Fruit fly (Drosophila melanogaster): ENCODE measurements around the gene Mrp4.

Mrp4 gene

dm6 chr3R:11581340-11582252 lies 12.5 kb downstream of the Mrp4 start, which contains the start of gene wkd:
wkd (plus strand) TSS chr3R:11581576.
- TF ChIP-seq bab1 (GFP tag; optimal IDR thresholded peaks at IDR 0.05) (peak; percentile 55), Crg-1 (GFP tag; optimal IDR thresholded peaks at IDR 0.05) (no peak), CG14711 (tag; optimal IDR thresholded peaks at IDR 0.05) (no peak), toe (GFP tag; optimal IDR thresholded peaks at IDR 0.05) (no peak), Hr96 (GFP tag; optimal IDR thresholded peaks at IDR 0.05) (no peak), pad (GFP tag; optimal IDR thresholded peaks at IDR 0.05) (peak; percentile 60), ovo (GFP tag; optimal IDR thresholded peaks at IDR 0.05) (peak; percentile 10), CG11617 (GFP tag; optimal IDR thresholded peaks at IDR 0.05) (peak; percentile 7), CG1620 (GFP tag; optimal IDR thresholded peaks at IDR 0.05) (peak; percentile 50), cic (GFP tag; optimal IDR thresholded peaks at IDR 0.05) (peak; percentile 31), kay (GFP tag; ENCODE audit: borderline replicate concordance) (no peak), CG5204 (GFP tag; optimal IDR thresholded peaks at IDR 0.05) (no peak), CG7101 (tag; optimal IDR thresholded peaks at IDR 0.05) (no peak), CG33017 (tag; optimal IDR thresholded peaks at IDR 0.05) (no peak), CG12768 (GFP tag; optimal IDR thresholded peaks at IDR 0.05) (no peak), Mnt (GFP tag; optimal IDR thresholded peaks at IDR 0.05) (peak; percentile 7), tj (GFP tag; optimal IDR thresholded peaks at IDR 0.05) (no peak), cnc (optimal IDR thresholded peaks at IDR 0.05) (no peak), Clk (GFP tag; optimal IDR thresholded peaks at IDR 0.05) (no peak)

dm6 chr3R:11582253-11582589 lies 13.2 kb downstream of the Mrp4 start:
- TF ChIP-seq kay (GFP tag; ENCODE audit: borderline replicate concordance) (no peak), CG1620 (GFP tag; optimal IDR thresholded peaks at IDR 0.05) (peak; percentile 6), CG7045 (GFP tag; optimal IDR thresholded peaks at IDR 0.05) (peak; percentile 70), Clk (GFP tag; optimal IDR thresholded peaks at IDR 0.05) (peak; percentile 28), Hr96 (GFP tag; optimal IDR thresholded peaks at IDR 0.05) (peak; percentile 36), CG12768 (GFP tag; optimal IDR thresholded peaks at IDR 0.05) (peak; percentile 73), CG14711 (tag; optimal IDR thresholded peaks at IDR 0.05) (peak; percentile 76), ovo (GFP tag; optimal IDR thresholded peaks at IDR 0.05) (no peak), CG11617 (GFP tag; optimal IDR thresholded peaks at IDR 0.05) (peak; percentile 59), toe (GFP tag; optimal IDR thresholded peaks at IDR 0.05) (no peak), cic (GFP tag; optimal IDR thresholded peaks at IDR 0.05) (no peak), tj (GFP tag; optimal IDR thresholded peaks at IDR 0.05) (peak; percentile 34), Crg-1 (GFP tag; optimal IDR thresholded peaks at IDR 0.05) (peak; percentile 23), cnc (optimal IDR thresholded peaks at IDR 0.05) (no peak), Mnt (GFP tag; optimal IDR thresholded peaks at IDR 0.05) (peak; percentile 23), CG7101 (tag; optimal IDR thresholded peaks at IDR 0.05) (peak; percentile 75), bab1 (GFP tag; optimal IDR thresholded peaks at IDR 0.05) (peak; percentile 83), CG5204 (GFP tag; optimal IDR thresholded peaks at IDR 0.05) (no peak), CG33017 (tag; optimal IDR thresholded peaks at IDR 0.05) (peak; percentile 74), pad (GFP tag; optimal IDR thresholded peaks at IDR 0.05) (no peak)

- TF ChIP-seq tj (GFP tag; optimal IDR thresholded peaks at IDR 0.05) (no peak), cic (GFP tag; optimal IDR thresholded peaks at IDR 0.05) (peak; percentile 14), CG1620 (GFP tag; optimal IDR thresholded peaks at IDR 0.05) (no peak), kay (GFP tag; ENCODE audit: borderline replicate concordance) (no peak), pad (GFP tag; optimal IDR thresholded peaks at IDR 0.05) (no peak), CG12768 (GFP tag; optimal IDR thresholded peaks at IDR 0.05) (no peak), bab1 (GFP tag; optimal IDR thresholded peaks at IDR 0.05) (peak; percentile 37), Crg-1 (GFP tag; optimal IDR thresholded peaks at IDR 0.05) (no peak)
Measured at dm6 chr3R:11589764-11590358, 20.8 kb downstream of the Mrp4 start, which contains the start of gene CG6791. CG6791 (minus strand) TSS chr3R:11590146.

- TF ChIP-seq pad (GFP tag; optimal IDR thresholded peaks at IDR 0.05), result no peak
- TF ChIP-seq tj (GFP tag; optimal IDR thresholded peaks at IDR 0.05), result no peak
- no peak for TF ChIP-seq kay (GFP tag; ENCODE audit: borderline replicate concordance)
- no peak for TF ChIP-seq CG7045 (GFP tag; optimal IDR thresholded peaks at IDR 0.05)
- TF ChIP-seq CG1620 (GFP tag; optimal IDR thresholded peaks at IDR 0.05), result no peak
- no peak for TF ChIP-seq bab1 (GFP tag; optimal IDR thresholded peaks at IDR 0.05)
- no peak for TF ChIP-seq CG7101 (tag; optimal IDR thresholded peaks at IDR 0.05)
- TF ChIP-seq CG33017 (tag; optimal IDR thresholded peaks at IDR 0.05), result no peak
- no peak for TF ChIP-seq cnc (optimal IDR thresholded peaks at IDR 0.05)
- no peak for TF ChIP-seq Crg-1 (GFP tag; optimal IDR thresholded peaks at IDR 0.05)
- TF ChIP-seq CG11617 (GFP tag; optimal IDR thresholded peaks at IDR 0.05), result no peak
- no peak for TF ChIP-seq Mnt (GFP tag; optimal IDR thresholded peaks at IDR 0.05)
- no peak for TF ChIP-seq Clk (GFP tag; optimal IDR thresholded peaks at IDR 0.05)
- no peak for TF ChIP-seq ovo (GFP tag; optimal IDR thresholded peaks at IDR 0.05)
- TF ChIP-seq CG5204 (GFP tag; optimal IDR thresholded peaks at IDR 0.05), result no peak
- no peak for TF ChIP-seq CG14711 (tag; optimal IDR thresholded peaks at IDR 0.05)
Measured at dm6 chr3R:11595523-11595922, 26.5 kb downstream of the Mrp4 start.

dm6 chr3R:11603136-11603535 lies 34.1 kb downstream of the Mrp4 start:
- TF ChIP-seq Crg-1 (GFP tag; optimal IDR thresholded peaks at IDR 0.05), result no peak
- no peak for TF ChIP-seq CG14711 (tag; optimal IDR thresholded peaks at IDR 0.05)
- no peak for TF ChIP-seq CG11617 (GFP tag; optimal IDR thresholded peaks at IDR 0.05)
- no peak for TF ChIP-seq cic (GFP tag; optimal IDR thresholded peaks at IDR 0.05)
- no peak for TF ChIP-seq Hr96 (GFP tag; optimal IDR thresholded peaks at IDR 0.05)
- TF ChIP-seq CG33017 (tag; optimal IDR thresholded peaks at IDR 0.05), result no peak
- TF ChIP-seq tj (GFP tag; optimal IDR thresholded peaks at IDR 0.05), result no peak
- no peak for TF ChIP-seq Mnt (GFP tag; optimal IDR thresholded peaks at IDR 0.05)
- TF ChIP-seq CG7045 (GFP tag; optimal IDR thresholded peaks at IDR 0.05), result no peak
- TF ChIP-seq pad (GFP tag; optimal IDR thresholded peaks at IDR 0.05), result no peak
- TF ChIP-seq kay (GFP tag; ENCODE audit: borderline replicate concordance), result no peak
- TF ChIP-seq bab1 (GFP tag; optimal IDR thresholded peaks at IDR 0.05), result no peak
- no peak for TF ChIP-seq ovo (GFP tag; optimal IDR thresholded peaks at IDR 0.05)
